Fruit fly (Drosophila melanogaster): ENCODE measurements around the gene CG43843.

CG43843 gene

dm6 chrX:18460318-18460717 is at the start of gene CG43843:
Gene CG43843, minus strand, starts transcription at chrX:18460418.
- TF ChIP-seq kay (GFP tag; ENCODE audit: borderline replicate concordance) (no peak), CG1620 (GFP tag; optimal IDR thresholded peaks at IDR 0.05) (no peak), tj (GFP tag; optimal IDR thresholded peaks at IDR 0.05) (no peak), cnc (optimal IDR thresholded peaks at IDR 0.05) (no peak), CG5204 (GFP tag; optimal IDR thresholded peaks at IDR 0.05) (no peak), Mnt (GFP tag; optimal IDR thresholded peaks at IDR 0.05) (no peak), CG14711 (tag; optimal IDR thresholded peaks at IDR 0.05) (no peak), bab1 (GFP tag; optimal IDR thresholded peaks at IDR 0.05) (no peak)

dm6 chrX:18509430-18509829 is 49.2 kb upstream of the CG43843 start:
- TF ChIP-seq Hr96 (GFP tag; optimal IDR thresholded peaks at IDR 0.05), result no peak
- TF ChIP-seq tj (GFP tag; optimal IDR thresholded peaks at IDR 0.05), result no peak
- TF ChIP-seq pad (GFP tag; optimal IDR thresholded peaks at IDR 0.05), result no peak
- TF ChIP-seq cnc (optimal IDR thresholded peaks at IDR 0.05), result no peak
- TF ChIP-seq CG5204 (GFP tag; optimal IDR thresholded peaks at IDR 0.05), result no peak
- no peak for TF ChIP-seq CG1620 (GFP tag; optimal IDR thresholded peaks at IDR 0.05)
- TF ChIP-seq CG7045 (GFP tag; optimal IDR thresholded peaks at IDR 0.05), result no peak
- no peak for TF ChIP-seq Clk (GFP tag; optimal IDR thresholded peaks at IDR 0.05)
- no peak for TF ChIP-seq CG33017 (tag; optimal IDR thresholded peaks at IDR 0.05)
- no peak for TF ChIP-seq ovo (GFP tag; optimal IDR thresholded peaks at IDR 0.05)
- TF ChIP-seq Crg-1 (GFP tag; optimal IDR thresholded peaks at IDR 0.05), result no peak
- TF ChIP-seq cic (GFP tag; optimal IDR thresholded peaks at IDR 0.05), result no peak
- TF ChIP-seq CG11617 (GFP tag; optimal IDR thresholded peaks at IDR 0.05), result no peak
- TF ChIP-seq CG7101 (tag; optimal IDR thresholded peaks at IDR 0.05), result no peak
- TF ChIP-seq CG12768 (GFP tag; optimal IDR thresholded peaks at IDR 0.05), result no peak
- TF ChIP-seq kay (GFP tag; ENCODE audit: borderline replicate concordance), result no peak
- TF ChIP-seq bab1 (GFP tag; optimal IDR thresholded peaks at IDR 0.05), result no peak

dm6 chrX:18508565-18508964 is 48.3 kb upstream of the CG43843 start:
- TF ChIP-seq CG33017 (tag; optimal IDR thresholded peaks at IDR 0.05) (no peak), CG12768 (GFP tag; optimal IDR thresholded peaks at IDR 0.05) (no peak), cic (GFP tag; optimal IDR thresholded peaks at IDR 0.05) (no peak), ovo (GFP tag; optimal IDR thresholded peaks at IDR 0.05) (no peak), CG7045 (GFP tag; optimal IDR thresholded peaks at IDR 0.05) (no peak), Clk (GFP tag; optimal IDR thresholded peaks at IDR 0.05) (no peak), Mnt (GFP tag; optimal IDR thresholded peaks at IDR 0.05) (no peak), CG14711 (tag; optimal IDR thresholded peaks at IDR 0.05) (no peak), bab1 (GFP tag; optimal IDR thresholded peaks at IDR 0.05) (no peak), CG1620 (GFP tag; optimal IDR thresholded peaks at IDR 0.05) (no peak), toe (GFP tag; optimal IDR thresholded peaks at IDR 0.05) (no peak), tj (GFP tag; optimal IDR thresholded peaks at IDR 0.05) (no peak), CG5204 (GFP tag; optimal IDR thresholded peaks at IDR 0.05) (no peak), Hr96 (GFP tag; optimal IDR thresholded peaks at IDR 0.05) (no peak), pad (GFP tag; optimal IDR thresholded peaks at IDR 0.05) (no peak), cnc (optimal IDR thresholded peaks at IDR 0.05) (no peak), kay (GFP tag; ENCODE audit: borderline replicate concordance) (no peak), CG11617 (GFP tag; optimal IDR thresholded peaks at IDR 0.05) (no peak)

- no peak for TF ChIP-seq toe (GFP tag; optimal IDR thresholded peaks at IDR 0.05)
- TF ChIP-seq CG11617 (GFP tag; optimal IDR thresholded peaks at IDR 0.05), result peak; percentile 31
- peak; percentile 24 for TF ChIP-seq CG14711 (tag; optimal IDR thresholded peaks at IDR 0.05)
- peak; percentile 20 for TF ChIP-seq Hr96 (GFP tag; optimal IDR thresholded peaks at IDR 0.05)
- TF ChIP-seq tj (GFP tag; optimal IDR thresholded peaks at IDR 0.05), result peak; percentile 5
- peak; percentile 99 for TF ChIP-seq pad (GFP tag; optimal IDR thresholded peaks at IDR 0.05)
- TF ChIP-seq CG7101 (tag; optimal IDR thresholded peaks at IDR 0.05), result no peak
- no peak for TF ChIP-seq Mnt (GFP tag; optimal IDR thresholded peaks at IDR 0.05)
- no peak for TF ChIP-seq CG33017 (tag; optimal IDR thresholded peaks at IDR 0.05)
- no peak for TF ChIP-seq CG1620 (GFP tag; optimal IDR thresholded peaks at IDR 0.05)
Measured at dm6 chrX:18506639-18507528, 46.7 kb upstream of the CG43843 start.

- TF ChIP-seq cnc (optimal IDR thresholded peaks at IDR 0.05) (no peak), pad (GFP tag; optimal IDR thresholded peaks at IDR 0.05) (peak; percentile 62)
Measured at dm6 chrX:18504948-18505597, 44.9 kb upstream of the CG43843 start, which contains the start of gene Wnt5. Gene Wnt5, minus strand, starts transcription at chrX:18505405.

- no peak for TF ChIP-seq CG7101 (tag; optimal IDR thresholded peaks at IDR 0.05)
- no peak for TF ChIP-seq cnc (optimal IDR thresholded peaks at IDR 0.05)
- TF ChIP-seq Mnt (GFP tag; optimal IDR thresholded peaks at IDR 0.05), result peak; percentile 25
- peak; percentile 6 for TF ChIP-seq bab1 (GFP tag; optimal IDR thresholded peaks at IDR 0.05)
- TF ChIP-seq tj (GFP tag; optimal IDR thresholded peaks at IDR 0.05), result peak; percentile 83
Measured at dm6 chrX:18499679-18500187, 39.5 kb upstream of the CG43843 start, which contains the start of the genes Pgant7 and Xrcc2. Gene Pgant7, minus strand, starts transcription at chrX:18499986. Gene Xrcc2, plus strand, starts transcription at chrX:18500127.
